Worm (Caenorhabditis elegans) whole organism, mixed stage, embryonic: ENCODE results near the gene F35H10.10.

ENCODE experiments used
- M03D4.4 ChIP-seq: sonication (generic microtip); optimal IDR thresholded peaks from 2 replicates; lab custom pipeline; 2017; ENCODE audit warnings: mild to moderate bottlenecking, missing genetic modification characterization, missing compliant biosample characterization
- blmp-1 ChIP-seq: fragments of 150-350 bp; optimal IDR thresholded peaks from 2 replicates; lab custom pipeline; 2014; ENCODE audit warnings: missing biosample characterization, missing genetic modification characterization
- ceh-39 ChIP-seq: fragments of 150-350 bp; optimal IDR thresholded peaks from 2 replicates; lab custom pipeline; 2014; ENCODE audit warnings: missing biosample characterization, missing genetic modification characterization
- ceh-43 ChIP-seq: fragments of 200-800 bp; sonication (Bioruptor generic); optimal IDR thresholded peaks from 2 replicates; lab custom pipeline; 2018; ENCODE audit warnings: mild to moderate bottlenecking, missing genetic modification characterization, moderate library complexity, missing compliant biosample characterization
- ceh-83 ChIP-seq: fragments of 200-800 bp; sonication (Bioruptor generic); optimal IDR thresholded peaks from 2 replicates; lab custom pipeline; 2018; ENCODE audit warnings: mild to moderate bottlenecking, missing genetic modification characterization, missing compliant biosample characterization
- ces-1 ChIP-seq: fragments of 150-350 bp; optimal IDR thresholded peaks from 2 replicates; lab custom pipeline; 2014; ENCODE audit warnings: missing biosample characterization, missing genetic modification reagents, missing genetic modification characterization
- cnd-1 ChIP-seq: fragments of 200-800 bp; sonication (Bioruptor generic); optimal IDR thresholded peaks from 2 replicates; lab custom pipeline; 2018; ENCODE audit warnings: mild to moderate bottlenecking, missing genetic modification characterization, missing compliant biosample characterization
- drap-1 ChIP-seq: fragments of 200-800 bp; sonication (Bioruptor generic); optimal IDR thresholded peaks from 3 replicates; lab custom pipeline; 2018; ENCODE audit warnings: mild to moderate bottlenecking, missing genetic modification characterization, missing compliant biosample characterization
- elt-1 ChIP-seq: sonication (generic microtip); optimal IDR thresholded peaks from 2 replicates; lab custom pipeline; 2017; ENCODE audit warnings: missing genetic modification characterization, mild to moderate bottlenecking, missing compliant biosample characterization, antibody characterized with exemption, moderate library complexity, borderline replicate concordance; ENCODE audit not compliant: insufficient read depth
- elt-3 ChIP-seq: fragments of 150-350 bp; optimal IDR thresholded peaks from 2 replicates; lab custom pipeline; 2014; ENCODE audit warnings: missing biosample characterization, missing genetic modification characterization
- flh-1 ChIP-seq: fragments of 200-800 bp; sonication (Bioruptor generic); optimal IDR thresholded peaks from 2 replicates; lab custom pipeline; 2018; ENCODE audit warnings: mild to moderate bottlenecking, missing genetic modification characterization, moderate library complexity, missing compliant biosample characterization
- hlh-1 ChIP-seq: fragments of 150-350 bp; optimal IDR thresholded peaks from 2 replicates; lab custom pipeline; 2014; ENCODE audit warnings: missing biosample characterization, missing genetic modification reagents, missing genetic modification characterization
- lin-13 ChIP-seq: fragments of 150-350 bp; optimal IDR thresholded peaks from 2 replicates; lab custom pipeline; 2014; ENCODE audit warnings: missing biosample characterization, missing genetic modification characterization
- lin-32 ChIP-seq: fragments of 200-800 bp; sonication (Bioruptor generic); optimal IDR thresholded peaks from 2 replicates; lab custom pipeline; 2018; ENCODE audit warnings: mild to moderate bottlenecking, missing genetic modification characterization, missing compliant biosample characterization
- lsy-2 ChIP-seq: fragments of 150-350 bp; optimal IDR thresholded peaks from 2 replicates; lab custom pipeline; 2014; ENCODE audit warnings: missing biosample characterization, missing genetic modification characterization
- mep-1 ChIP-seq: fragments of 150-350 bp; optimal IDR thresholded peaks from 2 replicates; lab custom pipeline; 2017; ENCODE audit warnings: missing biosample characterization, missing genetic modification reagents, missing genetic modification characterization, inconsistent platforms
- nhr-12 ChIP-seq: fragments of 150-350 bp; optimal IDR thresholded peaks from 2 replicates; lab custom pipeline; 2014; ENCODE audit warnings: missing biosample characterization, missing genetic modification characterization
- nhr-2 ChIP-seq: fragments of 150-350 bp; optimal IDR thresholded peaks from 2 replicates; lab custom pipeline; 2014; ENCODE audit warnings: missing biosample characterization, missing genetic modification characterization
- nhr-237 ChIP-seq: fragments of 150-350 bp; optimal IDR thresholded peaks from 2 replicates; lab custom pipeline; 2014; ENCODE audit warnings: missing biosample characterization, missing genetic modification characterization
- nhr-28 ChIP-seq: fragments of 150-350 bp; optimal IDR thresholded peaks from 2 replicates; lab custom pipeline; 2014; ENCODE audit warnings: missing biosample characterization, missing genetic modification characterization
- nhr-76 ChIP-seq: sonication (generic microtip); optimal IDR thresholded peaks from 2 replicates; lab custom pipeline; 2017; ENCODE audit warnings: missing biosample characterization, missing genetic modification characterization
- sem-2 ChIP-seq: fragments of 200-800 bp; sonication (Bioruptor generic); optimal IDR thresholded peaks from 2 replicates; lab custom pipeline; 2018; ENCODE audit warnings: mild to moderate bottlenecking, missing genetic modification characterization, missing compliant biosample characterization
- snpc-4 ChIP-seq: fragments of 150-350 bp; optimal IDR thresholded peaks from 2 replicates; lab custom pipeline; 2014; ENCODE audit warnings: missing biosample characterization, missing genetic modification characterization
- sptf-1 ChIP-seq: sonication (generic microtip); optimal IDR thresholded peaks from 2 replicates; lab custom pipeline; 2017; ENCODE audit warnings: mild to moderate bottlenecking, missing genetic modification characterization, moderate library complexity, missing compliant biosample characterization
- tbx-8 ChIP-seq: fragments of 200-800 bp; sonication (Bioruptor generic); optimal IDR thresholded peaks from 2 replicates; lab custom pipeline; 2018; ENCODE audit warnings: mild to moderate bottlenecking, missing genetic modification characterization, moderate library complexity, missing compliant biosample characterization
- unc-120 ChIP-seq: sonication (generic microtip); optimal IDR thresholded peaks from 2 replicates; lab custom pipeline; 2017; ENCODE audit warnings: missing genetic modification characterization, missing compliant biosample characterization; ENCODE audit not compliant: poor library complexity, severe bottlenecking
- unc-39 ChIP-seq: fragments of 150-350 bp; optimal IDR thresholded peaks from 2 replicates; lab custom pipeline; 2014; ENCODE audit warnings: missing biosample characterization, missing genetic modification characterization
- unc-62 ChIP-seq: fragments of 150-350 bp; optimal IDR thresholded peaks from 2 replicates; lab custom pipeline; 2014; ENCODE audit warnings: missing biosample characterization, missing genetic modification reagents, missing genetic modification characterization
- zip-8 ChIP-seq: fragments of 150-350 bp; optimal IDR thresholded peaks from 2 replicates; lab custom pipeline; 2014; ENCODE audit warnings: missing biosample characterization, missing genetic modification characterization

The F35H10.10 gene

ce11 chrIV:8286352-8286751, 26.4 kb downstream of the F35H10.10 start, which contains the start of gene K07H8.9:
TSS of gene K07H8.9 (minus strand) at chrIV:8286476.
- TF ChIP-seq lin-13 (no peak), blmp-1 (no peak), unc-62 (GFP tag; lab: Kevin White, UChicago) (no peak), snpc-4 (tag; lab: Kevin White, UChicago) (no peak), flh-1 (no peak), unc-39 (no peak), ceh-39 (tag; lab: Kevin White, UChicago) (no peak), sptf-1 (tag; lab: Kevin White, UChicago) (no peak), zip-8 (tag; lab: Kevin White, UChicago) (no peak), lin-32 (no peak), nhr-2 (tag; lab: Kevin White, UChicago) (no peak), ceh-83 (GFP tag; lab: Kevin White, UChicago) (no peak), cnd-1 (tag; lab: Kevin White, UChicago) (no peak), M03D4.4 (tag; lab: Kevin White, UChicago) (no peak)
- TF ChIP-seq, all 35 proteins: peak for 0

ce11 chrIV:8283214-8283613, 29.5 kb downstream of the F35H10.10 start:
- TF ChIP-seq unc-120 (tag; lab: Kevin White, UChicago) (no peak), lsy-2 (no peak), mep-1 (tag; lab: Kevin White, UChicago) (no peak), cnd-1 (tag; lab: Kevin White, UChicago) (no peak), unc-39 (no peak), nhr-28 (tag; lab: Kevin White, UChicago) (no peak), nhr-12 (no peak), ceh-83 (GFP tag; lab: Kevin White, UChicago) (no peak), lin-13 (no peak), snpc-4 (tag; lab: Kevin White, UChicago) (no peak), nhr-76 (no peak), nhr-237 (tag; lab: Kevin White, UChicago) (no peak), drap-1 (no peak), tbx-8 (GFP tag; lab: Kevin White, UChicago) (no peak), ceh-43 (GFP tag; lab: Kevin White, UChicago) (no peak), flh-1 (no peak), elt-1 (tag; lab: Kevin White, UChicago) (no peak), nhr-2 (tag; lab: Kevin White, UChicago) (no peak), ces-1 (GFP tag; lab: Kevin White, UChicago) (no peak), zip-8 (tag; lab: Kevin White, UChicago) (no peak)
- TF ChIP-seq, all 35 proteins: peak for 0

- no peak for TF ChIP-seq sptf-1 (tag; lab: Kevin White, UChicago)
- TF ChIP-seq nhr-76, result no peak
- no peak for TF ChIP-seq zip-8 (tag; lab: Kevin White, UChicago)
- no peak for TF ChIP-seq drap-1
- no peak for TF ChIP-seq M03D4.4 (tag; lab: Kevin White, UChicago)
- TF ChIP-seq nhr-237 (tag; lab: Kevin White, UChicago), result no peak
- no peak for TF ChIP-seq sem-2
- TF ChIP-seq hlh-1, result no peak
- no peak for TF ChIP-seq mep-1 (tag; lab: Kevin White, UChicago)
- no peak for TF ChIP-seq elt-1 (tag; lab: Kevin White, UChicago)
- no peak for TF ChIP-seq elt-3 (tag; lab: Kevin White, UChicago)
- no peak for TF ChIP-seq tbx-8 (GFP tag; lab: Kevin White, UChicago)
- TF ChIP-seq nhr-12, result no peak
- no peak for TF ChIP-seq cnd-1 (tag; lab: Kevin White, UChicago)
- no peak for TF ChIP-seq unc-120 (tag; lab: Kevin White, UChicago)
Observed at ce11 chrIV:8276609-8277008, 36.1 kb downstream of the F35H10.10 start, which contains the start of gene K07H8.12. TSS of gene K07H8.12 (minus strand) at chrIV:8276709.

ce11 chrIV:8275232-8275631, 37.5 kb downstream of the F35H10.10 start, which contains the start of gene K07H8.11:
TSS of gene K07H8.11 (minus strand) at chrIV:8275332.
- no peak for TF ChIP-seq tbx-8 (GFP tag; lab: Kevin White, UChicago)
- TF ChIP-seq ceh-83 (GFP tag; lab: Kevin White, UChicago), result no peak
- TF ChIP-seq sptf-1 (tag; lab: Kevin White, UChicago), result no peak
- TF ChIP-seq nhr-12, result no peak
- TF ChIP-seq ceh-43 (GFP tag; lab: Kevin White, UChicago), result no peak
- TF ChIP-seq nhr-28 (tag; lab: Kevin White, UChicago), result no peak
- TF ChIP-seq, all 35 proteins: peak for 0

- no peak for TF ChIP-seq elt-1 (tag; lab: Kevin White, UChicago)
- TF ChIP-seq cnd-1 (tag; lab: Kevin White, UChicago), result no peak
Observed at ce11 chrIV:8273334-8273733, 39.4 kb downstream of the F35H10.10 start.
